Fruit fly (Drosophila melanogaster) whole organism, embryonic: ENCODE measurements around the gene vari.

ENCODE experiments used
- Antp ChIP-seq: fragments of 200-800 bp; sonication (Bioruptor generic); optimal IDR thresholded peaks from 3 replicates; lab custom pipeline; 2016; ENCODE audit warnings: missing biosample characterization, missing genetic modification characterization
- Blimp-1 ChIP-seq: fragments of 200-800 bp; sonication (Bioruptor generic); optimal IDR thresholded peaks from 3 replicates; lab custom pipeline; 2018; ENCODE audit warnings: missing biosample characterization, missing genetic modification characterization, mild to moderate bottlenecking, moderate library complexity, missing genetic modification reagents
- BtbVII ChIP-seq: fragments of 200-800 bp; sonication (Bioruptor generic); optimal IDR thresholded peaks from 3 replicates; lab custom pipeline; 2017; ENCODE audit warnings: missing biosample characterization, mild to moderate bottlenecking, missing genetic modification characterization
- CG10321 ChIP-seq: fragments of 200-800 bp; sonication (Bioruptor generic); IDR thresholded peaks from 2 replicates; pipeline ENCODE4 v1.3.6; 2022; ENCODE audit warnings: missing biosample characterization, missing genetic modification characterization
- CG11696 ChIP-seq: fragments of 200-800 bp; sonication (Bioruptor generic); IDR thresholded peaks from 2 replicates; pipeline ENCODE4 v1.3.6; 2022; ENCODE audit warnings: missing biosample characterization, missing genetic modification characterization
- CG12071 ChIP-seq: fragments of 200-800 bp; sonication (Bioruptor generic); optimal IDR thresholded peaks from 3 replicates; lab custom pipeline; 2018; ENCODE audit warnings: missing biosample characterization, mild to moderate bottlenecking, missing genetic modification characterization
- CG12155 ChIP-seq: fragments of 200-800 bp; sonication (Bioruptor generic); optimal IDR thresholded peaks from 3 replicates; lab custom pipeline; 2016; ENCODE audit warnings: missing biosample characterization, missing genetic modification characterization
- CG16815 ChIP-seq: fragments of 200-800 bp; sonication (Bioruptor generic); optimal IDR thresholded peaks from 3 replicates; lab custom pipeline; 2017; ENCODE audit warnings: missing biosample characterization, mild to moderate bottlenecking, missing genetic modification characterization
- CG16863 ChIP-seq: fragments of 200-800 bp; sonication (Bioruptor generic); optimal IDR thresholded peaks from 3 replicates; lab custom pipeline; 2016; ENCODE audit warnings: missing biosample characterization, missing genetic modification characterization
- CG17568 ChIP-seq: fragments of 200-800 bp; sonication (Bioruptor generic); optimal IDR thresholded peaks from 2 replicates; lab custom pipeline; 2018; ENCODE audit warnings: missing biosample characterization, mild to moderate bottlenecking, missing genetic modification characterization, moderate library complexity
- CG18262 ChIP-seq: fragments of 200-800 bp; optimal IDR thresholded peaks from 3 replicates; lab custom pipeline; 2019; ENCODE audit warnings: missing biosample characterization, mild to moderate bottlenecking, missing genetic modification characterization, moderate library complexity
- CG2889 ChIP-seq: fragments of 200-800 bp; sonication (Bioruptor generic); IDR thresholded peaks from 3 replicates; pipeline ENCODE4 v1.3.6; 2022; ENCODE audit warnings: missing biosample characterization, missing genetic modification characterization
- CG31365 ChIP-seq: fragments of 200-800 bp; sonication (Bioruptor generic); optimal IDR thresholded peaks from 2 replicates; lab custom pipeline; 2018; ENCODE audit warnings: missing biosample characterization, mild to moderate bottlenecking, missing genetic modification characterization
- CG32532 ChIP-seq: fragments of 200-800 bp; sonication (Bioruptor generic); IDR thresholded peaks from 2 replicates; pipeline ENCODE4 v1.3.6; 2022; ENCODE audit warnings: missing biosample characterization, missing genetic modification characterization
- CG33557 ChIP-seq: fragments of 200-800 bp; sonication (Bioruptor generic); optimal IDR thresholded peaks from 2 replicates; lab custom pipeline; 2019; ENCODE audit warnings: missing biosample characterization, mild to moderate bottlenecking, missing genetic modification characterization, moderate library complexity
- CG3847 ChIP-seq: fragments of 200-800 bp; sonication (Bioruptor generic); IDR thresholded peaks from 2 replicates; pipeline ENCODE4 v1.3.6; 2022; ENCODE audit warnings: missing biosample characterization, missing genetic modification characterization
- CG4424 ChIP-seq: fragments of 200-800 bp; sonication (Bioruptor generic); optimal IDR thresholded peaks from 3 replicates; lab custom pipeline; 2016; ENCODE audit warnings: missing biosample characterization, missing genetic modification characterization
- CG7963 ChIP-seq: fragments of 200-800 bp; sonication (Bioruptor generic); IDR thresholded peaks from 3 replicates; pipeline ENCODE4 v1.3.6; 2022; ENCODE audit warnings: missing biosample characterization, missing genetic modification characterization; ENCODE audit not compliant: partially characterized antibody
- CG8290 ChIP-seq, 3 experiments: fragments of 200-800 bp; sonication (Bioruptor generic); optimal IDR thresholded peaks; 2 replicates each; lab custom pipeline; 2016 to 2019; ENCODE audit warnings: missing biosample characterization in 3 of 3, missing genetic modification characterization in 3 of 3, mild to moderate bottlenecking in 2 of 3, moderate library complexity in 1 of 3
- Dip2 ChIP-seq: fragments of 200-800 bp; sonication (Bioruptor generic); IDR thresholded peaks from 2 replicates; pipeline ENCODE4 v1.3.6; 2022; ENCODE audit warnings: missing biosample characterization, missing genetic modification characterization
- Dp ChIP-seq: fragments of 200-800 bp; sonication (Bioruptor generic); optimal IDR thresholded peaks from 2 replicates; lab custom pipeline; 2018; ENCODE audit warnings: missing biosample characterization, mild to moderate bottlenecking, missing genetic modification characterization, moderate library complexity
- Fer1 ChIP-seq: fragments of 200-800 bp; sonication (Bioruptor generic); optimal IDR thresholded peaks from 2 replicates; lab custom pipeline; 2017; ENCODE audit warnings: missing biosample characterization, mild to moderate bottlenecking, missing genetic modification characterization
- HHEX ChIP-seq: fragments of 200-800 bp; sonication (Bioruptor generic); optimal IDR thresholded peaks from 3 replicates; lab custom pipeline; 2017; ENCODE audit warnings: missing biosample characterization, mild to moderate bottlenecking, missing genetic modification characterization, missing genetic modification reagents
- Hey ChIP-seq: fragments of 200-800 bp; sonication (Bioruptor generic); optimal IDR thresholded peaks from 3 replicates; lab custom pipeline; 2018; ENCODE audit warnings: missing biosample characterization, mild to moderate bottlenecking, missing genetic modification characterization
- Nf-YA ChIP-seq: fragments of 200-800 bp; sonication (Bioruptor generic); IDR thresholded peaks from 2 replicates; pipeline ENCODE4 v1.3.6; 2022; ENCODE audit warnings: missing biosample characterization, missing genetic modification characterization
- Nf-YC ChIP-seq: fragments of 200-800 bp; optimal IDR thresholded peaks from 3 replicates; lab custom pipeline; 2019; ENCODE audit warnings: missing biosample characterization, mild to moderate bottlenecking, missing genetic modification characterization, moderate library complexity
- NfI ChIP-seq: fragments of 200-800 bp; sonication (Bioruptor generic); optimal IDR thresholded peaks from 3 replicates; lab custom pipeline; 2018; ENCODE audit warnings: missing biosample characterization, mild to moderate bottlenecking, missing genetic modification characterization, moderate library complexity
- Rfx ChIP-seq: fragments of 200-800 bp; sonication (Bioruptor generic); IDR thresholded peaks from 2 replicates; pipeline ENCODE4 v1.3.6; 2022; ENCODE audit warnings: missing biosample characterization, missing genetic modification characterization
- Sox100B ChIP-seq: fragments of 200-800 bp; sonication (Bioruptor generic); optimal IDR thresholded peaks from 3 replicates; lab custom pipeline; 2018; ENCODE audit warnings: missing biosample characterization, mild to moderate bottlenecking, missing genetic modification characterization
- Sox102F ChIP-seq: fragments of 200-800 bp; sonication (Bioruptor generic); optimal IDR thresholded peaks from 2 replicates; lab custom pipeline; 2018; ENCODE audit warnings: missing biosample characterization, mild to moderate bottlenecking, missing genetic modification characterization, moderate library complexity
- YL-1 ChIP-seq: fragments of 200-800 bp; sonication (Bioruptor generic); optimal IDR thresholded peaks from 3 replicates; lab custom pipeline; 2017; ENCODE audit warnings: missing biosample characterization, mild to moderate bottlenecking, missing genetic modification characterization
- amos ChIP-seq: fragments of 200-800 bp; sonication (Bioruptor generic); IDR thresholded peaks from 2 replicates; pipeline ENCODE4 v1.3.6; 2022; ENCODE audit warnings: missing biosample characterization, missing genetic modification characterization; ENCODE audit not compliant: partially characterized antibody
- bowl ChIP-seq: fragments of 200-800 bp; sonication (Bioruptor generic); IDR thresholded peaks from 2 replicates; pipeline ENCODE4 v1.3.6; 2022; ENCODE audit warnings: missing biosample characterization, missing genetic modification characterization
- dan ChIP-seq: fragments of 200-800 bp; sonication (Bioruptor generic); IDR thresholded peaks from 2 replicates; pipeline ENCODE4 v1.3.6; 2022; ENCODE audit warnings: missing biosample characterization, missing genetic modification characterization
- ewg ChIP-seq: fragments of 200-800 bp; sonication (Bioruptor generic); optimal IDR thresholded peaks from 3 replicates; lab custom pipeline; 2017; ENCODE audit warnings: mild to moderate bottlenecking, missing biosample characterization, missing genetic modification reagents, missing genetic modification characterization
- fd3F ChIP-seq: fragments of 200-800 bp; sonication (Bioruptor generic); optimal IDR thresholded peaks from 2 replicates; lab custom pipeline; 2018; ENCODE audit warnings: missing biosample characterization, mild to moderate bottlenecking, missing genetic modification characterization, moderate library complexity
- gt ChIP-seq: fragments of 200-800 bp; sonication (Bioruptor generic); IDR thresholded peaks from 2 replicates; pipeline ENCODE4 v1.3.6; 2022; ENCODE audit warnings: missing biosample characterization, missing genetic modification characterization
- ham ChIP-seq: fragments of 200-800 bp; sonication (Bioruptor generic); IDR thresholded peaks from 2 replicates; pipeline ENCODE4 v1.3.6; 2022; ENCODE audit warnings: missing biosample characterization, missing genetic modification characterization
- hbn ChIP-seq: fragments of 200-800 bp; sonication (Bioruptor generic); IDR thresholded peaks from 2 replicates; pipeline ENCODE4 v1.3.6; 2022; ENCODE audit warnings: missing biosample characterization, missing genetic modification characterization; ENCODE audit not compliant: partially characterized antibody
- hth ChIP-seq: fragments of >200 bp; optimal IDR thresholded peaks from 2 replicates; lab custom pipeline; 2017; ENCODE audit warnings: inconsistent platforms
- insv ChIP-seq, 2 experiments: fragments of 200-800 bp; sonication (Bioruptor generic); optimal IDR thresholded peaks; 3 replicates each; lab custom pipeline; 2016 to 2018; ENCODE audit warnings: missing biosample characterization in 2 of 2, missing genetic modification characterization in 2 of 2
- inv ChIP-seq: fragments of 200-800 bp; sonication (Bioruptor generic); IDR thresholded peaks from 2 replicates; pipeline ENCODE4 v1.3.6; 2022; ENCODE audit warnings: missing biosample characterization, missing genetic modification characterization; ENCODE audit not compliant: partially characterized antibody
- luna ChIP-seq: fragments of 200-800 bp; sonication (Bioruptor generic); optimal IDR thresholded peaks from 2 replicates; lab custom pipeline; 2016; ENCODE audit warnings: missing biosample characterization, missing genetic modification characterization
- mirr ChIP-seq: fragments of 200-800 bp; sonication (Bioruptor generic); optimal IDR thresholded peaks from 3 replicates; lab custom pipeline; 2018; ENCODE audit warnings: missing biosample characterization, mild to moderate bottlenecking, missing genetic modification characterization
- nau ChIP-seq: fragments of 200-800 bp; sonication (Bioruptor generic); optimal IDR thresholded peaks from 3 replicates; lab custom pipeline; 2017; ENCODE audit warnings: missing biosample characterization, mild to moderate bottlenecking, missing genetic modification characterization, missing genetic modification reagents
- prd ChIP-seq, 3 experiments: fragments of >200 bp in 2 of 3; fragments of 200-800 bp in 1 of 3; sonication (Bioruptor generic) in 1 of 3; optimal IDR thresholded peaks in 2 of 3; IDR thresholded peaks in 1 of 3; 2 replicates in 2 of 3; 3 replicates in 1 of 3; pipeline versions ENCODE4 v1.3.6 to Lab custom; 2017 to 2022; ENCODE audit warnings: missing biosample characterization in 1 of 3, missing genetic modification characterization in 1 of 3
- ranshi ChIP-seq: fragments of 200-800 bp; sonication (Bioruptor generic); IDR thresholded peaks from 2 replicates; pipeline ENCODE4 v1.3.6; 2022; ENCODE audit warnings: missing biosample characterization, missing genetic modification characterization
- sens ChIP-seq: fragments of 200-800 bp; sonication (Bioruptor generic); peaks from one replicate; lab custom pipeline; 2016; ENCODE audit warnings: missing biosample characterization, missing genetic modification characterization
- sisA ChIP-seq: fragments of 200-800 bp; sonication (Bioruptor generic); IDR thresholded peaks from 2 replicates; pipeline ENCODE4 v1.3.6; 2022; ENCODE audit warnings: missing biosample characterization, missing genetic modification characterization

vari gene

dm6 chr2L:20758847-20759465, 37.9 kb downstream of the vari start (continued):
- TF ChIP-seq CG2889 (GFP tag; lab: Robert Waterston, UW) (peak; percentile 42; the same call in 1 of the 3 replicates), CG32532 (peak; percentile 90), inv (GFP tag; lab: Robert Waterston, UW) (no peak), Antp (GFP tag; lab: Kevin White, UChicago) (peak; percentile 29), CG16863 (peak; percentile 47), Sox100B (GFP tag; lab: Kevin White, UChicago) (peak; percentile 50), bowl (GFP tag; lab: Robert Waterston, UW) (no peak), Rfx (GFP tag; lab: Robert Waterston, UW) (peak; percentile 91), CG3847 (GFP tag; lab: Robert Waterston, UW) (peak; percentile 72), prd (optimal IDR thresholded peaks at IDR 0.05; lab: Kevin White, UChicago) (no peak), prd (GFP tag; IDR thresholded peaks at IDR 0.05; lab: Robert Waterston, UW) (peak; percentile 81), hbn (GFP tag; lab: Robert Waterston, UW) (no peak), gt (GFP tag; lab: Robert Waterston, UW) (no peak), nau (GFP tag; lab: Kevin White, UChicago) (peak; percentile 59), CG16815 (peak; percentile 45), Sox102F (GFP tag; lab: Kevin White, UChicago) (peak; percentile 55), insv (GFP tag; optimal IDR thresholded peaks at IDR 0.05; lab: Kevin White, UChicago) (no peak), Nf-YC (tag; lab: Kevin White, UChicago) (peak; percentile 52), ranshi (GFP tag; lab: Robert Waterston, UW) (peak; percentile 80), ham (peak; percentile 26; the same call in 1 of the 2 replicates), CG7963 (GFP tag; lab: Robert Waterston, UW) (no peak), Dp (GFP tag; lab: Kevin White, UChicago) (no peak), Fer1 (GFP tag; lab: Kevin White, UChicago) (peak; percentile 79), amos (GFP tag; lab: Robert Waterston, UW) (no peak), HHEX (peak; percentile 67), mirr (GFP tag; lab: Kevin White, UChicago) (no peak), CG17568 (GFP tag; lab: Kevin White, UChicago) (no peak), Blimp-1 (GFP tag; lab: Kevin White, UChicago) (peak; percentile 62), Dip2 (no peak), CG12155 (GFP tag; lab: Kevin White, UChicago) (peak; percentile 60), CG12071 (peak; percentile 47), fd3F (GFP tag; lab: Kevin White, UChicago) (peak; percentile 46), CG10321 (GFP tag; lab: Robert Waterston, UW) (no peak), CG4424 (GFP tag; lab: Kevin White, UChicago) (peak; percentile 67), CG33557 (no peak), ewg (GFP tag; lab: Kevin White, UChicago) (peak; percentile 1), CG31365 (tag; lab: Kevin White, UChicago) (peak; percentile 15), CG8290 (GFP tag; optimal IDR thresholded peaks at IDR 0.05; lab: Kevin White, UChicago) (no peak), CG8290 (tag; optimal IDR thresholded peaks at IDR 0.05; lab: Kevin White, UChicago) (peak in 1 of 2 experiments; percentile 35), NfI (GFP tag; lab: Kevin White, UChicago) (peak; percentile 67), Hey (tag; lab: Kevin White, UChicago) (no peak), CG11696 (no peak), hth (lab: Kevin White, UChicago) (no peak), YL-1 (GFP tag; lab: Kevin White, UChicago) (no peak), luna (GFP tag; lab: Kevin White, UChicago) (no peak), CG18262 (tag; lab: Kevin White, UChicago) (peak; percentile 68), dan (GFP tag; lab: Robert Waterston, UW) (no peak), BtbVII (GFP tag; lab: Kevin White, UChicago) (peak; percentile 67), sisA (peak; percentile 41; the same call in 1 of the 2 replicates), Nf-YA (no peak), sens (GFP tag; lab: Kevin White, UChicago) (peak; percentile 95)
